Worm (Caenorhabditis elegans) whole organism, L2 larva: ENCODE data around the gene sel-12.

Source experiments
- F13H6.1 ChIP-seq: sonication (generic microtip); optimal IDR thresholded peaks from 2 replicates; lab custom pipeline; 2016; ENCODE audit warnings: missing genetic modification characterization, missing compliant biosample characterization
- R02D3.7 ChIP-seq: fragments of 150-350 bp; optimal IDR thresholded peaks from 2 replicates; lab custom pipeline; 2014; ENCODE audit warnings: missing biosample characterization, missing genetic modification characterization
- ama-1 ChIP-seq: fragments of 150-350 bp; optimal IDR thresholded peaks from 2 replicates; lab custom pipeline; 2018; ENCODE audit warnings: inconsistent platforms
- elt-1 ChIP-seq: fragments of 150-350 bp; optimal IDR thresholded peaks from 2 replicates; lab custom pipeline; 2014; ENCODE audit warnings: missing biosample characterization, missing genetic modification characterization
- elt-3 ChIP-seq: sonication (generic microtip); optimal IDR thresholded peaks from 2 replicates; lab custom pipeline; 2017; ENCODE audit warnings: missing biosample characterization, missing genetic modification characterization
- gmeb-1 ChIP-seq: fragments of 150-350 bp; optimal IDR thresholded peaks from 2 replicates; lab custom pipeline; 2014; ENCODE audit warnings: missing biosample characterization, missing genetic modification characterization
- lin-11 ChIP-seq: fragments of 150-350 bp; sonication (generic microtip); optimal IDR thresholded peaks from 2 replicates; lab custom pipeline; 2014; ENCODE audit warnings: missing biosample characterization, missing genetic modification characterization, inconsistent platforms, mixed read lengths
- nhr-10 ChIP-seq: sonication (generic microtip); optimal IDR thresholded peaks from 2 replicates; lab custom pipeline; 2017; ENCODE audit warnings: missing biosample characterization, missing genetic modification characterization
- nhr-129 ChIP-seq: fragments of 150-350 bp; optimal IDR thresholded peaks from 2 replicates; lab custom pipeline; 2014; ENCODE audit warnings: missing biosample characterization, missing genetic modification characterization
- nhr-237 ChIP-seq: fragments of 150-350 bp; optimal IDR thresholded peaks from 2 replicates; lab custom pipeline; 2014; ENCODE audit warnings: missing biosample characterization, missing genetic modification characterization
- skn-1 ChIP-seq: sonication (generic microtip); optimal IDR thresholded peaks from 2 replicates; lab custom pipeline; 2017; ENCODE audit warnings: missing biosample characterization, missing genetic modification characterization
- snpc-4 ChIP-seq: fragments of 150-350 bp; optimal IDR thresholded peaks from 2 replicates; lab custom pipeline; 2014; ENCODE audit warnings: missing biosample characterization, missing genetic modification characterization
- unc-39 ChIP-seq: fragments of 150-350 bp; optimal IDR thresholded peaks from 2 replicates; lab custom pipeline; 2014; ENCODE audit warnings: missing biosample characterization, missing genetic modification characterization
- ztf-11 ChIP-seq: sonication (generic microtip); optimal IDR thresholded peaks from 2 replicates; lab custom pipeline; 2017; ENCODE audit warnings: missing biosample characterization, missing genetic modification characterization

DNA sequence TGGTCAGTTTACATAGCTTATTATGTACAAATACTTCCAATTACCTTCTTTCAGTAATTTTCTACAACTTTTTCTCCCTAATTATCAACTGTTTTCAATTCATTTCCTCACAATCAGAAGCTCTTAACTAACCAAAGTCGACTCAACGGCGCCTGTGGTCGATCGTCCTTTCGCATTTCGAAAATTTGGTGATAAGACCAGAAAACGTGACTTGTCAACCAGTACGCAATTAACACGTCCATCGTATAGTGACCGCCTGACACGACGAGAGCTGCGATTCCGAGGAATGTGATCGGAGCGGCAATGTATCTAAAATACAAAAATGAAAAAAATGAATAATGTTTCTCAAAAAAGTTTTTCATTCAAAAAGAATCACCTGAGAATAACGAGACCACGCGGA, 30.0 kb downstream of the sel-12 start:
- no peak for TF ChIP-seq snpc-4 (tag; lab: Kevin White, UChicago)
- TF ChIP-seq skn-1 (tag; lab: Kevin White, UChicago), result no peak
- TF ChIP-seq R02D3.7 (tag; lab: Kevin White, UChicago), result no peak
- TF ChIP-seq gmeb-1 (tag; lab: Kevin White, UChicago), result no peak
- no peak for TF ChIP-seq elt-3
- TF ChIP-seq nhr-129 (tag; lab: Kevin White, UChicago), result no peak
- no peak for TF ChIP-seq nhr-237
- no peak for TF ChIP-seq nhr-10 (tag; lab: Kevin White, UChicago)
- TF ChIP-seq ztf-11, result no peak
- TF ChIP-seq ama-1, result no peak
- TF ChIP-seq elt-1, result no peak
- TF ChIP-seq unc-39 (tag; lab: Kevin White, UChicago), result no peak
- no peak for TF ChIP-seq lin-11
- TF ChIP-seq F13H6.1, result no peak
